Worm (Caenorhabditis elegans) whole organism, L1 larva: Measurements from ENCODE around the gene tos-1.

Experiments
- C16A3.4 ChIP-seq: fragments of 150-350 bp; optimal IDR thresholded peaks from 2 replicates; lab custom pipeline; 2014; ENCODE audit warnings: missing biosample characterization, missing genetic modification characterization
- F16B12.6 ChIP-seq: fragments of 150-350 bp; optimal IDR thresholded peaks from 2 replicates; lab custom pipeline; 2014; ENCODE audit warnings: missing biosample characterization, missing genetic modification characterization
- Y116A8C.19 ChIP-seq: sonication (generic microtip); optimal IDR thresholded peaks from 2 replicates; lab custom pipeline; 2016; ENCODE audit warnings: missing compliant biosample characterization, missing genetic modification characterization, borderline replicate concordance
- aly-2 ChIP-seq: fragments of 150-350 bp; optimal IDR thresholded peaks from 2 replicates; lab custom pipeline; 2014; ENCODE audit warnings: missing biosample characterization, missing genetic modification characterization
- ama-1 ChIP-seq: fragments of 150-350 bp; optimal IDR thresholded peaks from 2 replicates; lab custom pipeline; 2014
- blmp-1 ChIP-seq: fragments of 150-350 bp; optimal IDR thresholded peaks from 2 replicates; lab custom pipeline; 2014; ENCODE audit warnings: missing biosample characterization, missing genetic modification characterization
- ceh-63 ChIP-seq: fragments of 200-800 bp; sonication (Bioruptor generic); optimal IDR thresholded peaks from 2 replicates; lab custom pipeline; 2018; ENCODE audit warnings: mild to moderate bottlenecking, missing genetic modification characterization, missing compliant biosample characterization
- ceh-8 ChIP-seq: fragments of 200-800 bp; sonication (Bioruptor generic); optimal IDR thresholded peaks from 2 replicates; lab custom pipeline; 2018; ENCODE audit warnings: mild to moderate bottlenecking, missing genetic modification characterization, moderate library complexity, missing compliant biosample characterization
- ceh-82 ChIP-seq, 3 experiments: fragments of 150-350 bp in 1 of 3; sonication (generic microtip) in 2 of 3; optimal IDR thresholded peaks; 2 replicates each; lab custom pipeline; 2014 to 2017; ENCODE audit warnings: missing biosample characterization in 3 of 3, missing genetic modification characterization in 3 of 3
- ces-1 ChIP-seq: fragments of 150-350 bp; optimal IDR thresholded peaks from 2 replicates; lab custom pipeline; 2014; ENCODE audit warnings: missing biosample characterization, missing genetic modification reagents, missing genetic modification characterization
- dpl-1 ChIP-seq, 3 experiments: fragments of 150-350 bp in 2 of 3; sonication (generic microtip) in 1 of 3; optimal IDR thresholded peaks; 2 replicates each; lab custom pipeline; 2014 to 2017; ENCODE audit warnings: missing biosample characterization in 3 of 3, missing genetic modification characterization in 3 of 3, missing genetic modification reagents in 3 of 3
- dsc-1 ChIP-seq: sonication (generic microtip); optimal IDR thresholded peaks from 2 replicates; lab custom pipeline; 2016; ENCODE audit warnings: mild to moderate bottlenecking, missing genetic modification characterization, missing compliant biosample characterization
- efl-1 ChIP-seq, 4 experiments: fragments of 150-350 bp; optimal IDR thresholded peaks in 3 of 4; peaks in 1 of 4; 1 replicate in 1 of 4; 2 replicates in 3 of 4; lab custom pipeline; 2014; ENCODE audit warnings: missing biosample characterization in 2 of 4, missing genetic modification characterization in 2 of 4, missing genetic modification reagents in 2 of 4
- egl-13 ChIP-seq: sonication (generic microtip); optimal IDR thresholded peaks from 2 replicates; lab custom pipeline; 2016; ENCODE audit warnings: missing genotype, missing genetic modification reagents, missing genetic modification characterization, missing compliant biosample characterization
- egl-27 ChIP-seq, 2 experiments: fragments of 150-350 bp in 1 of 2; sonication (generic microtip); optimal IDR thresholded peaks; 3 replicates each; lab custom pipeline; 2017 to 2018; ENCODE audit warnings: missing biosample characterization in 2 of 2, missing genetic modification characterization in 2 of 2, missing genetic modification reagents in 2 of 2
- elt-3 ChIP-seq, 6 experiments: fragments of 150-350 bp in 1 of 6; sonication (generic microtip); optimal IDR thresholded peaks; 2 replicates each; lab custom pipeline; 2017 to 2018; ENCODE audit warnings: missing biosample characterization in 6 of 6, missing genetic modification characterization in 6 of 6, inconsistent platforms in 1 of 6
- fkh-8 ChIP-seq: sonication (generic microtip); optimal IDR thresholded peaks from 2 replicates; lab custom pipeline; 2016; ENCODE audit warnings: mild to moderate bottlenecking, missing genetic modification characterization, missing compliant biosample characterization
- irx-1 ChIP-seq: sonication (generic microtip); optimal IDR thresholded peaks from 2 replicates; lab custom pipeline; 2016; ENCODE audit warnings: missing genetic modification characterization, missing compliant biosample characterization
- isw-1 ChIP-seq: fragments of 200-800 bp; sonication (Bioruptor generic); IDR thresholded peaks from 2 replicates; pipeline ENCODE4 v1.3.6; 2022; ENCODE audit warnings: missing genetic modification characterization, missing compliant biosample characterization
- jun-1 ChIP-seq: fragments of 150-350 bp; optimal IDR thresholded peaks from 2 replicates; lab custom pipeline; 2014; ENCODE audit warnings: missing biosample characterization, missing genetic modification reagents, missing genetic modification characterization
- lin-13 ChIP-seq: fragments of 150-350 bp; optimal IDR thresholded peaks from 2 replicates; lab custom pipeline; 2014; ENCODE audit warnings: missing biosample characterization, missing genetic modification reagents, missing genetic modification characterization
- lin-14 ChIP-seq: fragments of 200-800 bp; sonication (Bioruptor generic); optimal IDR thresholded peaks from 2 replicates; lab custom pipeline; 2018; ENCODE audit warnings: mild to moderate bottlenecking, missing genetic modification characterization, moderate library complexity, missing compliant biosample characterization
- lin-15B ChIP-seq: fragments of 150-350 bp; sonication (generic microtip); optimal IDR thresholded peaks from 3 replicates; lab custom pipeline; 2014; ENCODE audit warnings: missing biosample characterization, missing genetic modification characterization
- lin-35 ChIP-seq, 2 experiments: fragments of 150-350 bp; optimal IDR thresholded peaks; 2 replicates each; lab custom pipeline; 2014; ENCODE audit warnings: missing biosample characterization in 2 of 2, missing genetic modification characterization in 2 of 2, missing genetic modification reagents in 2 of 2
- lsy-2 ChIP-seq, 2 experiments: fragments of 150-350 bp; optimal IDR thresholded peaks; 2 replicates each; lab custom pipeline; 2014; ENCODE audit warnings: missing biosample characterization in 2 of 2, missing genetic modification characterization in 2 of 2
- mdl-1 ChIP-seq, 2 experiments: fragments of 150-350 bp; optimal IDR thresholded peaks; 2 replicates each; lab custom pipeline; 2014 to 2017; ENCODE audit warnings: missing biosample characterization in 2 of 2, missing genetic modification characterization in 2 of 2, inconsistent platforms in 1 of 2
- mep-1 ChIP-seq: fragments of 150-350 bp; optimal IDR thresholded peaks from 2 replicates; lab custom pipeline; 2014; ENCODE audit warnings: missing biosample characterization, missing genetic modification characterization
- nhr-11 ChIP-seq: fragments of 150-350 bp; optimal IDR thresholded peaks from 2 replicates; lab custom pipeline; 2014; ENCODE audit warnings: missing biosample characterization, missing genetic modification characterization
- nhr-19 ChIP-seq: fragments of 200-800 bp; sonication (Bioruptor generic); conservative IDR thresholded peaks from 2 replicates; pipeline ENCODE4 v1.3.6; 2022; ENCODE audit warnings: missing genetic modification characterization, missing compliant biosample characterization
- nhr-20 ChIP-seq: sonication (generic microtip); optimal IDR thresholded peaks from 2 replicates; lab custom pipeline; 2016; ENCODE audit warnings: mild to moderate bottlenecking, missing genetic modification characterization, missing compliant biosample characterization
- nhr-28 ChIP-seq: fragments of 150-350 bp; optimal IDR thresholded peaks from 2 replicates; lab custom pipeline; 2014; ENCODE audit warnings: missing biosample characterization, missing genetic modification characterization
- nhr-47 ChIP-seq: sonication (generic microtip); optimal IDR thresholded peaks from 2 replicates; lab custom pipeline; 2016; ENCODE audit warnings: mild to moderate bottlenecking, missing genetic modification characterization, moderate library complexity, missing compliant biosample characterization
- nhr-71 ChIP-seq: sonication (generic microtip); optimal IDR thresholded peaks from 2 replicates; lab custom pipeline; 2016; ENCODE audit warnings: mild to moderate bottlenecking, missing genetic modification characterization, moderate library complexity, missing compliant biosample characterization
- nhr-76 ChIP-seq: sonication (generic microtip); optimal IDR thresholded peaks from 2 replicates; lab custom pipeline; 2017; ENCODE audit warnings: missing biosample characterization, missing genetic modification characterization
- nhr-77 ChIP-seq: fragments of 150-350 bp; optimal IDR thresholded peaks from 2 replicates; lab custom pipeline; 2014; ENCODE audit warnings: missing biosample characterization, missing genetic modification characterization
- nhr-84 ChIP-seq: sonication (generic microtip); optimal IDR thresholded peaks from 2 replicates; lab custom pipeline; 2017; ENCODE audit warnings: missing biosample characterization, missing genetic modification characterization
- nhr-85 ChIP-seq: sonication (generic microtip); peaks from one replicate; lab custom pipeline; 2016; ENCODE audit warnings: missing genetic modification characterization, inconsistent platforms, missing compliant biosample characterization
- nhr-90 ChIP-seq: sonication (generic microtip); optimal IDR thresholded peaks from 2 replicates; lab custom pipeline; 2016; ENCODE audit warnings: mild to moderate bottlenecking, missing genetic modification characterization, missing compliant biosample characterization; ENCODE audit not compliant: poor library complexity
- pag-3 ChIP-seq: sonication (generic microtip); optimal IDR thresholded peaks from 2 replicates; lab custom pipeline; 2017; ENCODE audit warnings: missing genetic modification characterization, mild to moderate bottlenecking, missing compliant biosample characterization, antibody characterized with exemption, borderline replicate concordance; ENCODE audit not compliant: insufficient read depth
- rnt-1 ChIP-seq: sonication (generic microtip); optimal IDR thresholded peaks from 2 replicates; lab custom pipeline; 2016; ENCODE audit warnings: mild to moderate bottlenecking, missing genetic modification characterization, moderate library complexity, missing compliant biosample characterization
- skn-1 ChIP-seq: fragments of 150-350 bp; optimal IDR thresholded peaks from 2 replicates; lab custom pipeline; 2014; ENCODE audit warnings: missing biosample characterization, missing genetic modification characterization
- snu-23 ChIP-seq: sonication (generic microtip); optimal IDR thresholded peaks from 2 replicates; lab custom pipeline; 2016; ENCODE audit warnings: missing genetic modification characterization, missing compliant biosample characterization
- swsn-7 ChIP-seq: sonication (generic microtip); optimal IDR thresholded peaks from 2 replicates; lab custom pipeline; 2016; ENCODE audit warnings: missing genetic modification characterization, missing compliant biosample characterization
- tbx-2 ChIP-seq: sonication (generic microtip); optimal IDR thresholded peaks from 2 replicates; lab custom pipeline; 2016; ENCODE audit warnings: missing genetic modification characterization, missing compliant biosample characterization
- unc-86 ChIP-seq: sonication (generic microtip); optimal IDR thresholded peaks from 2 replicates; lab custom pipeline; 2016; ENCODE audit warnings: missing genetic modification characterization, missing compliant biosample characterization
- xbp-1 ChIP-seq: sonication (generic microtip); optimal IDR thresholded peaks from 2 replicates; lab custom pipeline; 2016; ENCODE audit warnings: missing genetic modification characterization, missing compliant biosample characterization
- zip-4 ChIP-seq: fragments of 200-800 bp; sonication (Bioruptor generic); optimal IDR thresholded peaks from 2 replicates; lab custom pipeline; 2018; ENCODE audit warnings: mild to moderate bottlenecking, missing genetic modification characterization, moderate library complexity, missing compliant biosample characterization
- ztf-11 ChIP-seq, 2 experiments: sonication (generic microtip); optimal IDR thresholded peaks; 2 replicates each; lab custom pipeline; 2016 to 2017; ENCODE audit warnings: missing genetic modification characterization in 2 of 2, missing biosample characterization in 1 of 2, missing compliant biosample characterization in 1 of 2

The tos-1 gene

ce11 chrV:9346804-9347203, 2.8 kb upstream of the tos-1 start, which contains the start of the genes K07B1.7 and try-5:
K07B1.7 (minus strand) TSS chrV:9346962.
try-5 (plus strand) TSS chrV:9347044.
- TF ChIP-seq jun-1 (tag; lab: Kevin White, UChicago) (peak; percentile 12), lin-14 (GFP tag; lab: Kevin White, UChicago) (peak; percentile 68), ces-1 (GFP tag; lab: Kevin White, UChicago) (no peak), skn-1 (tag; lab: Kevin White, UChicago) (peak; percentile 73), C16A3.4 (tag; lab: Kevin White, UChicago) (peak; percentile 82), nhr-47 (tag; lab: Kevin White, UChicago) (peak; percentile 76), nhr-76 (no peak), snu-23 (peak; percentile 79), pag-3 (tag; lab: Kevin White, UChicago) (no peak), nhr-84 (tag; lab: Kevin White, UChicago) (no peak), egl-27 (tag; optimal IDR thresholded peaks at IDR 0.05; lab: Kevin White, UChicago) (no peak), mep-1 (tag; lab: Kevin White, UChicago) (peak; percentile 67), rnt-1 (peak; percentile 74), nhr-90 (peak; percentile 16), nhr-71 (tag; lab: Kevin White, UChicago) (peak; percentile 77), ceh-82 (tag; optimal IDR thresholded peaks at IDR 0.05; lab: Kevin White, UChicago) (peak; percentile 45 to 72 (median 65)), swsn-7 (peak; percentile 56), lin-35 (GFP tag; optimal IDR thresholded peaks at IDR 0.05; lab: Kevin White, UChicago) (peak; percentile 99), mdl-1 (tag; optimal IDR thresholded peaks at IDR 0.05; lab: Kevin White, UChicago) (peak in 1 of 2 experiments; percentile 49), nhr-85 (tag; lab: Kevin White, UChicago) (peak; percentile 69), lin-13 (GFP tag; lab: Kevin White, UChicago) (peak; percentile 61), fkh-8 (tag; lab: Kevin White, UChicago) (peak; percentile 43), ceh-63 (GFP tag; lab: Kevin White, UChicago) (no peak), nhr-20 (tag; lab: Kevin White, UChicago) (peak; percentile 68), ztf-11 (tag; optimal IDR thresholded peaks at IDR 0.05; lab: Kevin White, UChicago) (no peak), F16B12.6 (tag; lab: Kevin White, UChicago) (peak; percentile 42), isw-1 (GFP tag; lab: Robert Waterston, UW) (peak; percentile 39), nhr-28 (tag; lab: Kevin White, UChicago) (no peak), irx-1 (tag; lab: Kevin White, UChicago) (peak; percentile 8), ama-1 (lab: Kevin White, UChicago) (peak; percentile 10), blmp-1 (tag; lab: Kevin White, UChicago) (peak; percentile 64), lsy-2 (tag; optimal IDR thresholded peaks at IDR 0.05; lab: Kevin White, UChicago) (peak; percentile 70 to 90), zip-4 (no peak), aly-2 (no peak), lin-15B (tag; lab: Kevin White, UChicago) (peak; percentile 24), efl-1 (optimal IDR thresholded peaks at IDR 0.05; lab: Kevin White, UChicago) (peak; percentile 91 to 96), efl-1 (GFP tag; optimal IDR thresholded peaks at IDR 0.05 in 1 of 2; lab: Kevin White, UChicago) (peak; percentile 97 to 99), tbx-2 (tag; lab: Kevin White, UChicago) (peak; percentile 58), dpl-1 (GFP tag; optimal IDR thresholded peaks at IDR 0.05; lab: Kevin White, UChicago) (peak; percentile 96 to 98 (median 96)), Y116A8C.19 (tag; lab: Kevin White, UChicago) (no peak), unc-86 (tag; lab: Kevin White, UChicago) (peak; percentile 26), ceh-8 (peak; percentile 34), elt-3 (tag; optimal IDR thresholded peaks at IDR 0.05; lab: Kevin White, UChicago) (peak in 2 of 6 experiments; percentile 0 to 46), dsc-1 (peak; percentile 48), nhr-11 (tag; lab: Kevin White, UChicago) (peak; percentile 36), egl-13 (tag; lab: Kevin White, UChicago) (peak; percentile 25), xbp-1 (tag; lab: Kevin White, UChicago) (peak; percentile 68), nhr-77 (peak; percentile 24), nhr-19 (GFP tag; lab: Robert Waterston, UW) (peak; percentile 53)
